Worm (Caenorhabditis elegans): ENCODE measurements around the gene gst-23.

ce11 chrV:3282957-3283356 is 39.9 kb downstream of the gst-23 start, which contains the start of gene str-64:
- TF ChIP-seq ztf-23 (GFP tag; IDR thresholded peaks at IDR 0.05) (no peak), flt-1 (GFP tag; IDR thresholded peaks at IDR 0.05) (no peak), med-1 (GFP tag; optimal IDR thresholded peaks at IDR 0.05; ENCODE audit: insufficient read depth) (no peak)

Data from whole organism, midembryonic.